Fruit fly (Drosophila melanogaster) whole organism, embryonic: ENCODE results near the gene CG2540.

Source experiments
- B-H2 ChIP-seq: fragments of 200-800 bp; sonication (Bioruptor generic); optimal IDR thresholded peaks from 2 replicates; lab custom pipeline; 2018; ENCODE audit warnings: missing biosample characterization, mild to moderate bottlenecking, missing genetic modification characterization
- CG11247 ChIP-seq: fragments of 200-800 bp; sonication (Bioruptor generic); IDR thresholded peaks from 2 replicates; pipeline ENCODE4 v1.3.6; 2022; ENCODE audit warnings: missing biosample characterization, missing genetic modification characterization
- CG11560 ChIP-seq: fragments of 200-800 bp; sonication (Bioruptor generic); IDR thresholded peaks from 3 replicates; pipeline ENCODE4 v1.3.6; 2022; ENCODE audit warnings: missing biosample characterization, missing genetic modification characterization
- CG12236 ChIP-seq: fragments of 200-800 bp; sonication (Bioruptor generic); optimal IDR thresholded peaks from 2 replicates; lab custom pipeline; 2016; ENCODE audit warnings: missing biosample characterization, missing genetic modification characterization
- CG12299 ChIP-seq: fragments of 200-800 bp; sonication (Bioruptor generic); optimal IDR thresholded peaks from 2 replicates; lab custom pipeline; 2018; ENCODE audit warnings: missing biosample characterization, mild to moderate bottlenecking, missing genetic modification characterization
- CG13424 ChIP-seq: fragments of 200-800 bp; sonication (Bioruptor generic); optimal IDR thresholded peaks from 2 replicates; lab custom pipeline; 2019; ENCODE audit warnings: missing biosample characterization, mild to moderate bottlenecking, missing genetic modification characterization, moderate library complexity
- CG13624 ChIP-seq: fragments of 200-800 bp; sonication (Bioruptor generic); optimal IDR thresholded peaks from 2 replicates; lab custom pipeline; 2016; ENCODE audit warnings: missing biosample characterization, missing genetic modification characterization
- CG14014 ChIP-seq: fragments of 200-800 bp; sonication (Bioruptor generic); IDR thresholded peaks from 2 replicates; pipeline ENCODE4 v1.3.6; 2022; ENCODE audit warnings: missing biosample characterization, missing genetic modification characterization
- CG14050 ChIP-seq: fragments of 200-800 bp; sonication (Bioruptor generic); IDR thresholded peaks from 3 replicates; pipeline ENCODE4 v1.3.6; 2022; ENCODE audit warnings: missing biosample characterization, missing genetic modification characterization
- CG17385 ChIP-seq: fragments of 200-800 bp; sonication (Bioruptor generic); optimal IDR thresholded peaks from 3 replicates; lab custom pipeline; 2018; ENCODE audit warnings: missing biosample characterization, mild to moderate bottlenecking, missing genetic modification characterization
- CG17612 ChIP-seq: fragments of 200-800 bp; sonication (Bioruptor generic); IDR thresholded peaks from 2 replicates; pipeline ENCODE4 v1.3.6; 2022; ENCODE audit warnings: missing biosample characterization, missing genetic modification characterization
- CG30403 ChIP-seq: fragments of 200-800 bp; sonication (Bioruptor generic); optimal IDR thresholded peaks from 3 replicates; lab custom pipeline; 2016; ENCODE audit warnings: missing biosample characterization, missing genetic modification characterization
- CG34422 ChIP-seq: fragments of 200-800 bp; sonication (Bioruptor generic); IDR thresholded peaks from 3 replicates; pipeline ENCODE4 v1.3.6; 2022; ENCODE audit warnings: missing biosample characterization, missing genetic modification characterization
- CG43689 ChIP-seq: fragments of 200-800 bp; sonication (Bioruptor generic); IDR thresholded peaks from 2 replicates; pipeline ENCODE4 v1.3.6; 2022; ENCODE audit warnings: missing biosample characterization, missing genetic modification characterization
- CG6791 ChIP-seq: fragments of 200-800 bp; sonication (Bioruptor generic); IDR thresholded peaks from 3 replicates; pipeline ENCODE4 v1.3.6; 2022; ENCODE audit warnings: missing biosample characterization, missing genetic modification characterization; ENCODE audit not compliant: partially characterized antibody
- CG6813 ChIP-seq: fragments of 200-800 bp; sonication (Bioruptor generic); optimal IDR thresholded peaks from 2 replicates; lab custom pipeline; 2017; ENCODE audit warnings: missing biosample characterization, missing genetic modification characterization, mild to moderate bottlenecking, moderate library complexity, missing genetic modification reagents
- CG7839 ChIP-seq: fragments of 200-800 bp; sonication (Bioruptor generic); optimal IDR thresholded peaks from 3 replicates; lab custom pipeline; 2018; ENCODE audit warnings: missing biosample characterization, mild to moderate bottlenecking, missing genetic modification characterization, moderate library complexity
- CkIIα-i1 ChIP-seq: fragments of 200-800 bp; sonication (Bioruptor generic); IDR thresholded peaks from 2 replicates; pipeline ENCODE4 v1.3.6; 2022; ENCODE audit warnings: missing biosample characterization, missing genetic modification characterization
- Dip2 ChIP-seq: fragments of 200-800 bp; sonication (Bioruptor generic); IDR thresholded peaks from 2 replicates; pipeline ENCODE4 v1.3.6; 2022; ENCODE audit warnings: missing biosample characterization, missing genetic modification characterization
- Gsc ChIP-seq: fragments of 200-800 bp; sonication (Bioruptor generic); IDR thresholded peaks from 2 replicates; pipeline ENCODE4 v1.3.6; 2022; ENCODE audit warnings: missing biosample characterization, missing genetic modification characterization
- HLHmδ ChIP-seq: fragments of 200-800 bp; sonication (Bioruptor generic); optimal IDR thresholded peaks from 2 replicates; lab custom pipeline; 2018; ENCODE audit warnings: missing biosample characterization, mild to moderate bottlenecking, missing genetic modification characterization, moderate library complexity
- Hmr ChIP-seq: fragments of 200-800 bp; sonication (Bioruptor generic); optimal IDR thresholded peaks from 3 replicates; lab custom pipeline; 2017; ENCODE audit warnings: mild to moderate bottlenecking, missing biosample characterization, missing genetic modification reagents, missing genetic modification characterization
- Hr3 ChIP-seq: fragments of 200-800 bp; sonication (Bioruptor generic); optimal IDR thresholded peaks from 3 replicates; lab custom pipeline; 2016; ENCODE audit warnings: missing biosample characterization, missing genetic modification characterization
- MBD-R2 ChIP-seq: fragments of 200-800 bp; sonication (Bioruptor generic); IDR thresholded peaks from 2 replicates; pipeline ENCODE4 v1.3.6; 2022; ENCODE audit warnings: missing biosample characterization, missing genetic modification characterization
- MESR4 ChIP-seq: fragments of 200-800 bp; sonication (Bioruptor generic); optimal IDR thresholded peaks from 2 replicates; lab custom pipeline; 2018; ENCODE audit warnings: missing biosample characterization, mild to moderate bottlenecking, missing genetic modification characterization, moderate library complexity
- Med ChIP-seq: fragments of 200-800 bp; sonication (Bioruptor generic); peaks from one replicate; lab custom pipeline; 2016; ENCODE audit warnings: missing biosample characterization, missing genetic modification characterization, mild to moderate bottlenecking, inconsistent platforms, moderate library complexity
- Sox102F ChIP-seq: fragments of 200-800 bp; sonication (Bioruptor generic); optimal IDR thresholded peaks from 2 replicates; lab custom pipeline; 2018; ENCODE audit warnings: missing biosample characterization, mild to moderate bottlenecking, missing genetic modification characterization, moderate library complexity
- Trl ChIP-seq, 3 experiments: fragments of >200 bp in 2 of 3; fragments of 200-800 bp in 1 of 3; sonication (Bioruptor generic) in 1 of 3; optimal IDR thresholded peaks; 2 replicates in 1 of 3; 3 replicates in 2 of 3; lab custom pipeline; 2016 to 2017; ENCODE audit warnings: missing biosample characterization in 1 of 3, missing genetic modification characterization in 1 of 3
- aop ChIP-seq: fragments of 200-800 bp; sonication (Bioruptor generic); IDR thresholded peaks from 2 replicates; pipeline ENCODE4 v1.3.6; 2022; ENCODE audit warnings: missing biosample characterization, missing genetic modification characterization
- ato ChIP-seq: fragments of 200-800 bp; sonication (Bioruptor generic); IDR thresholded peaks from 2 replicates; pipeline ENCODE4 v1.3.6; 2022; ENCODE audit warnings: missing biosample characterization, missing genetic modification characterization; ENCODE audit not compliant: partially characterized antibody
- bab2 ChIP-seq: fragments of 200-800 bp; sonication (Bioruptor generic); optimal IDR thresholded peaks from 2 replicates; lab custom pipeline; 2016; ENCODE audit warnings: missing biosample characterization, missing genetic modification characterization
- cas ChIP-seq: fragments of 200-800 bp; sonication (Bioruptor generic); IDR thresholded peaks from 2 replicates; pipeline ENCODE4 v1.3.6; 2022; ENCODE audit warnings: missing biosample characterization, missing genetic modification characterization
- dimm ChIP-seq: fragments of 200-800 bp; sonication (Bioruptor generic); IDR thresholded peaks from 2 replicates; pipeline ENCODE4 v1.3.6; 2022; ENCODE audit warnings: missing biosample characterization, missing genetic modification characterization
- dysf ChIP-seq: fragments of 200-800 bp; sonication (Bioruptor generic); IDR thresholded peaks from 3 replicates; pipeline ENCODE4 v1.3.6; 2022; ENCODE audit warnings: missing biosample characterization, missing genetic modification characterization
- eyg ChIP-seq: fragments of 200-800 bp; sonication (Bioruptor generic); optimal IDR thresholded peaks from 3 replicates; lab custom pipeline; 2016; ENCODE audit warnings: missing biosample characterization, missing genetic modification characterization
- fd64A ChIP-seq: fragments of 200-800 bp; sonication (Bioruptor generic); optimal IDR thresholded peaks from 3 replicates; lab custom pipeline; 2018; ENCODE audit warnings: missing biosample characterization, mild to moderate bottlenecking, missing genetic modification characterization
- ftz-f1 ChIP-seq: fragments of 200-800 bp; sonication (Bioruptor generic); optimal IDR thresholded peaks from 2 replicates; lab custom pipeline; 2016; ENCODE audit warnings: missing biosample characterization, missing genetic modification characterization
- fu2 ChIP-seq: fragments of 200-800 bp; sonication (Bioruptor generic); optimal IDR thresholded peaks from 2 replicates; lab custom pipeline; 2016; ENCODE audit warnings: missing biosample characterization, missing genetic modification characterization
- h ChIP-seq: fragments of >200 bp; optimal IDR thresholded peaks from 2 replicates; lab custom pipeline; 2017
- ham ChIP-seq: fragments of 200-800 bp; sonication (Bioruptor generic); IDR thresholded peaks from 2 replicates; pipeline ENCODE4 v1.3.6; 2022; ENCODE audit warnings: missing biosample characterization, missing genetic modification characterization
- kah ChIP-seq: fragments of 200-800 bp; sonication (Bioruptor generic); optimal IDR thresholded peaks from 2 replicates; lab custom pipeline; 2018; ENCODE audit warnings: missing biosample characterization, mild to moderate bottlenecking, missing genetic modification characterization
- kay ChIP-seq: fragments of 200-800 bp; sonication (Bioruptor generic); optimal IDR thresholded peaks from 2 replicates; lab custom pipeline; 2016; ENCODE audit warnings: missing biosample characterization, missing genetic modification characterization
- mld ChIP-seq: fragments of 200-800 bp; sonication (Bioruptor generic); IDR thresholded peaks from 3 replicates; pipeline ENCODE4 v1.3.6; 2022; ENCODE audit warnings: missing biosample characterization, missing genetic modification characterization; ENCODE audit not compliant: partially characterized antibody
- prd ChIP-seq, 3 experiments: fragments of >200 bp in 2 of 3; fragments of 200-800 bp in 1 of 3; sonication (Bioruptor generic) in 1 of 3; optimal IDR thresholded peaks in 2 of 3; IDR thresholded peaks in 1 of 3; 2 replicates in 2 of 3; 3 replicates in 1 of 3; pipeline versions ENCODE4 v1.3.6 to Lab custom; 2017 to 2022; ENCODE audit warnings: missing biosample characterization in 1 of 3, missing genetic modification characterization in 1 of 3
- psq ChIP-seq: fragments of 200-800 bp; sonication (Bioruptor generic); optimal IDR thresholded peaks from 2 replicates; lab custom pipeline; 2017; ENCODE audit warnings: missing biosample characterization, missing genetic modification characterization
- repo ChIP-seq: fragments of 200-800 bp; sonication (Bioruptor generic); optimal IDR thresholded peaks from 2 replicates; lab custom pipeline; 2016; ENCODE audit warnings: missing biosample characterization, missing genetic modification characterization
- sd ChIP-seq: fragments of 200-800 bp; sonication (Bioruptor generic); optimal IDR thresholded peaks from 3 replicates; lab custom pipeline; 2018; ENCODE audit warnings: missing biosample characterization, mild to moderate bottlenecking, missing genetic modification characterization, moderate library complexity
- sisA ChIP-seq: fragments of 200-800 bp; sonication (Bioruptor generic); IDR thresholded peaks from 2 replicates; pipeline ENCODE4 v1.3.6; 2022; ENCODE audit warnings: missing biosample characterization, missing genetic modification characterization
- zfh2 ChIP-seq: fragments of 200-800 bp; sonication (Bioruptor generic); optimal IDR thresholded peaks from 2 replicates; lab custom pipeline; 2016; ENCODE audit warnings: missing biosample characterization, missing genetic modification characterization

CG2540 gene

dm6 chrX:12665112-12665795 is 35.6 kb downstream of the CG2540 start (continued):
- TF ChIP-seq CG6813 (peak; percentile 77), CG17385 (GFP tag; lab: Kevin White, UChicago) (peak; percentile 86), CG34422 (GFP tag; lab: Robert Waterston, UW) (peak; percentile 92), CG30403 (GFP tag; lab: Kevin White, UChicago) (peak; percentile 92), CG12299 (tag; lab: Kevin White, UChicago) (peak; percentile 72), kah (GFP tag; lab: Kevin White, UChicago) (peak; percentile 59), ato (no peak), fd64A (GFP tag; lab: Kevin White, UChicago) (peak; percentile 74), Dip2 (GFP tag; lab: Robert Waterston, UW) (peak; percentile 50; the same call in 1 of the 2 replicates), eyg (no peak), psq (GFP tag; lab: Kevin White, UChicago) (peak; percentile 60), CG14050 (GFP tag; lab: Robert Waterston, UW) (peak; percentile 87), dysf (GFP tag; lab: Robert Waterston, UW) (peak; percentile 94), CkIIα-i1 (GFP tag; lab: Robert Waterston, UW) (no peak), CG7839 (tag; lab: Kevin White, UChicago) (peak; percentile 92), Trl (optimal IDR thresholded peaks at IDR 0.05; lab: Kevin White, UChicago) (peak; percentile 73 to 84), Trl (GFP tag; optimal IDR thresholded peaks at IDR 0.05; lab: Kevin White, UChicago) (no peak), sisA (peak; percentile 92), MBD-R2 (GFP tag; lab: Robert Waterston, UW) (peak; percentile 80), bab2 (GFP tag; lab: Kevin White, UChicago) (peak; percentile 64), CG13424 (peak; percentile 90), ham (GFP tag; lab: Robert Waterston, UW) (peak; percentile 70), CG14014 (GFP tag; lab: Robert Waterston, UW) (peak; percentile 88), sd (peak; percentile 54), cas (GFP tag; lab: Robert Waterston, UW) (peak; percentile 80), aop (GFP tag; lab: Robert Waterston, UW) (peak; percentile 57; the same call in 1 of the 2 replicates), h (no peak), MESR4 (peak; percentile 16), fu2 (GFP tag; lab: Kevin White, UChicago) (peak; percentile 34), CG6791 (GFP tag; lab: Robert Waterston, UW) (no peak), Hr3 (GFP tag; lab: Kevin White, UChicago) (peak; percentile 88), mld (GFP tag; lab: Robert Waterston, UW) (no peak), CG11247 (peak; percentile 93), dimm (no peak; the same call in 1 of the 2 replicates), zfh2 (peak; percentile 66), CG17612 (GFP tag; lab: Robert Waterston, UW) (peak; percentile 85), Gsc (GFP tag; lab: Robert Waterston, UW) (no peak), Sox102F (GFP tag; lab: Kevin White, UChicago) (peak; percentile 89), B-H2 (GFP tag; lab: Kevin White, UChicago) (no peak), Med (GFP tag; lab: Kevin White, UChicago) (peak; percentile 87), CG11560 (tag; lab: Robert Waterston, UW) (peak; percentile 79), HLHmδ (GFP tag; lab: Kevin White, UChicago) (no peak), repo (GFP tag; lab: Kevin White, UChicago) (peak; percentile 9), CG13624 (no peak), prd (optimal IDR thresholded peaks at IDR 0.05; lab: Kevin White, UChicago) (no peak), prd (GFP tag; IDR thresholded peaks at IDR 0.05; lab: Robert Waterston, UW) (peak; percentile 94), CG12236 (no peak), Hmr (GFP tag; lab: Kevin White, UChicago) (peak; percentile 90), ftz-f1 (no peak), kay (peak; percentile 69), CG43689 (GFP tag; lab: Robert Waterston, UW) (peak; percentile 75)
